Worm (Caenorhabditis elegans) whole organism, L3 larva: Measurements from ENCODE around the gene C29H12.2.

Experiments
- ZK546.5 ChIP-seq: sonication (generic microtip); optimal IDR thresholded peaks from 2 replicates; lab custom pipeline; 2017; ENCODE audit warnings: missing biosample characterization, missing genetic modification characterization
- aly-2 ChIP-seq: fragments of 150-350 bp; optimal IDR thresholded peaks from 2 replicates; lab custom pipeline; 2014; ENCODE audit warnings: missing biosample characterization, missing genetic modification characterization
- ama-1 ChIP-seq: fragments of 150-350 bp; optimal IDR thresholded peaks from 2 replicates; lab custom pipeline; 2018
- ceh-16 ChIP-seq: sonication (generic microtip); optimal IDR thresholded peaks from 2 replicates; lab custom pipeline; 2017; ENCODE audit warnings: missing biosample characterization, missing genetic modification characterization
- ceh-28 ChIP-seq: fragments of 150-350 bp; optimal IDR thresholded peaks from 2 replicates; lab custom pipeline; 2014; ENCODE audit warnings: missing biosample characterization, missing genetic modification reagents, missing genetic modification characterization
- ceh-82 ChIP-seq: fragments of 150-350 bp; optimal IDR thresholded peaks from 2 replicates; lab custom pipeline; 2014; ENCODE audit warnings: missing biosample characterization, missing genetic modification characterization
- ceh-9 ChIP-seq: sonication (generic microtip); optimal IDR thresholded peaks from 2 replicates; lab custom pipeline; 2018; ENCODE audit warnings: missing biosample characterization, missing genetic modification characterization
- daf-12 ChIP-seq: fragments of 150-350 bp; optimal IDR thresholded peaks from 2 replicates; lab custom pipeline; 2014; ENCODE audit warnings: missing biosample characterization, missing genetic modification reagents, missing genetic modification characterization
- egl-27 ChIP-seq: sonication (generic microtip); optimal IDR thresholded peaks from 4 replicates; lab custom pipeline; 2017; ENCODE audit warnings: missing biosample characterization, missing genetic modification reagents, missing genetic modification characterization
- elt-2 ChIP-seq: sonication (generic microtip); optimal IDR thresholded peaks from 2 replicates; lab custom pipeline; 2016; ENCODE audit warnings: missing genetic modification reagents, mild to moderate bottlenecking, missing genetic modification characterization, missing compliant biosample characterization
- elt-3 ChIP-seq, 3 experiments: fragments of 150-350 bp in 1 of 3; sonication (generic microtip) in 2 of 3; optimal IDR thresholded peaks; 2 replicates in 2 of 3; 4 replicates in 1 of 3; lab custom pipeline; 2014 to 2017; ENCODE audit warnings: missing biosample characterization in 3 of 3, missing genetic modification characterization in 3 of 3
- eor-1 ChIP-seq, 2 experiments: fragments of 150-350 bp; optimal IDR thresholded peaks; 2 replicates each; lab custom pipeline; 2014 to 2018; ENCODE audit warnings: missing biosample characterization in 2 of 2, missing genetic modification characterization in 2 of 2
- fkh-10 ChIP-seq: sonication (generic microtip); optimal IDR thresholded peaks from 2 replicates; lab custom pipeline; 2017; ENCODE audit warnings: missing biosample characterization, missing genetic modification reagents, missing genetic modification characterization
- fos-1 ChIP-seq: fragments of 150-350 bp; optimal IDR thresholded peaks from 2 replicates; lab custom pipeline; 2014; ENCODE audit warnings: missing biosample characterization, missing genetic modification characterization
- hmg-11 ChIP-seq: sonication (generic microtip); optimal IDR thresholded peaks from 2 replicates; lab custom pipeline; 2016; ENCODE audit warnings: missing genetic modification characterization, missing compliant biosample characterization
- jun-1 ChIP-seq: fragments of 150-350 bp; optimal IDR thresholded peaks from 2 replicates; lab custom pipeline; 2014; ENCODE audit warnings: missing biosample characterization, missing genetic modification reagents, missing genetic modification characterization
- lin-39 ChIP-seq: fragments of 150-350 bp; optimal IDR thresholded peaks from 2 replicates; lab custom pipeline; 2018; ENCODE audit warnings: missing biosample characterization, missing genetic modification reagents, missing genetic modification characterization
- lsy-12 ChIP-seq: sonication (generic microtip); optimal IDR thresholded peaks from 2 replicates; lab custom pipeline; 2016; ENCODE audit warnings: mild to moderate bottlenecking, missing genetic modification characterization, missing compliant biosample characterization
- mdl-1 ChIP-seq: fragments of 150-350 bp; optimal IDR thresholded peaks from 2 replicates; lab custom pipeline; 2014; ENCODE audit warnings: missing biosample characterization, missing genetic modification characterization
- nfya-1 ChIP-seq: sonication (generic microtip); optimal IDR thresholded peaks from 2 replicates; lab custom pipeline; 2017; ENCODE audit warnings: missing genetic modification characterization, mild to moderate bottlenecking, missing compliant biosample characterization, antibody characterized with exemption, moderate library complexity; ENCODE audit not compliant: insufficient read depth
- nhr-11 ChIP-seq: fragments of 150-350 bp; optimal IDR thresholded peaks from 2 replicates; lab custom pipeline; 2014; ENCODE audit warnings: missing biosample characterization, missing genetic modification characterization
- nhr-12 ChIP-seq: fragments of 150-350 bp; optimal IDR thresholded peaks from 2 replicates; lab custom pipeline; 2014; ENCODE audit warnings: missing biosample characterization, missing genetic modification characterization
- nhr-23 ChIP-seq: fragments of 150-350 bp; optimal IDR thresholded peaks from 2 replicates; lab custom pipeline; 2014; ENCODE audit warnings: missing biosample characterization, missing genetic modification reagents, missing genetic modification characterization
- nhr-237 ChIP-seq: fragments of 150-350 bp; optimal IDR thresholded peaks from 2 replicates; lab custom pipeline; 2014; ENCODE audit warnings: missing biosample characterization, missing genetic modification characterization
- nhr-43 ChIP-seq: sonication (generic microtip); optimal IDR thresholded peaks from 2 replicates; lab custom pipeline; 2016; ENCODE audit warnings: mild to moderate bottlenecking, missing genetic modification characterization, missing compliant biosample characterization; ENCODE audit not compliant: poor library complexity, severe bottlenecking
- nhr-67 ChIP-seq: fragments of 150-350 bp; optimal IDR thresholded peaks from 2 replicates; lab custom pipeline; 2014; ENCODE audit warnings: missing biosample characterization, missing genetic modification characterization
- nhr-76 ChIP-seq: fragments of 150-350 bp; sonication (generic microtip); optimal IDR thresholded peaks from 5 replicates; lab custom pipeline; 2014; ENCODE audit warnings: missing biosample characterization, missing genetic modification characterization
- pha-4 ChIP-seq: fragments of 150-350 bp; optimal IDR thresholded peaks from 2 replicates; lab custom pipeline; 2014; ENCODE audit warnings: missing biosample characterization, missing genetic modification reagents, missing genetic modification characterization
- pqm-1 ChIP-seq: fragments of 150-350 bp; optimal IDR thresholded peaks from 2 replicates; lab custom pipeline; 2017; ENCODE audit warnings: missing biosample characterization, missing genetic modification characterization, inconsistent platforms
- skn-1 ChIP-seq: fragments of 150-350 bp; optimal IDR thresholded peaks from 2 replicates; lab custom pipeline; 2014; ENCODE audit warnings: missing biosample characterization, missing genetic modification characterization
- snpc-4 ChIP-seq: fragments of 150-350 bp; optimal IDR thresholded peaks from 2 replicates; lab custom pipeline; 2014; ENCODE audit warnings: missing biosample characterization, missing genetic modification characterization
- unc-39 ChIP-seq: sonication (generic microtip); optimal IDR thresholded peaks from 4 replicates; lab custom pipeline; 2017; ENCODE audit warnings: missing biosample characterization, missing genetic modification characterization
- unc-62 ChIP-seq: fragments of 150-350 bp; sonication (generic microtip); optimal IDR thresholded peaks from 4 replicates; lab custom pipeline; 2014; ENCODE audit warnings: missing biosample characterization, missing genetic modification reagents, missing genetic modification characterization
- zag-1 ChIP-seq: fragments of 150-350 bp; optimal IDR thresholded peaks from 2 replicates; lab custom pipeline; 2014; ENCODE audit warnings: missing biosample characterization, missing genetic modification characterization

The C29H12.2 gene

DNA sequence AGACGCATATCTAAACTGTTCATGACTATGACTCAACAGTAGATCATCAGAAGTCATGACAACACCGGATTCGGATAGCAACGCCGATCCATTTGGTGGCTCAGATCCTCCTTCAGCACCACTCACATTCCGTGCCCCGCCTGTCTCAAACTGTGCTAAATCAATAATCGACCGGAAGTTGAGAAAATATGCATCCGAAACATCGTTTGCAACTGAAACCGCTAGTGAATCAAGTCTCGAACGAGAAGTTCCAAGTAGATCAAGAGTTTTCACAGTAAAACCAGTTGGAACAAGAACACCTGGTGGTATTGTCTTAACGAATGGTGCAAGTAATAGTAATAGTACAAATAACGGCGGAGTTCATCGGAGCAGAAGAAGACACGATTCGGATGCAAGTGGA, 23.5 kb downstream of the C29H12.2 start:
- TF ChIP-seq egl-27 = no peak
- no peak for TF ChIP-seq mdl-1
- no peak for TF ChIP-seq zag-1 (tag; lab: Kevin White, UChicago)
- TF ChIP-seq jun-1 = no peak
- TF ChIP-seq eor-1 (tag; optimal IDR thresholded peaks at IDR 0.05; lab: Kevin White, UChicago) = no peak
- no peak for TF ChIP-seq ZK546.5
- no peak for TF ChIP-seq ama-1 (lab: Kevin White, UChicago)
- TF ChIP-seq nfya-1 (tag; lab: Kevin White, UChicago) = no peak
- TF ChIP-seq pqm-1 (tag; lab: Kevin White, UChicago) = no peak
- no peak for TF ChIP-seq ceh-28 (tag; lab: Kevin White, UChicago)
- no peak for TF ChIP-seq snpc-4 (tag; lab: Kevin White, UChicago)

DNA sequence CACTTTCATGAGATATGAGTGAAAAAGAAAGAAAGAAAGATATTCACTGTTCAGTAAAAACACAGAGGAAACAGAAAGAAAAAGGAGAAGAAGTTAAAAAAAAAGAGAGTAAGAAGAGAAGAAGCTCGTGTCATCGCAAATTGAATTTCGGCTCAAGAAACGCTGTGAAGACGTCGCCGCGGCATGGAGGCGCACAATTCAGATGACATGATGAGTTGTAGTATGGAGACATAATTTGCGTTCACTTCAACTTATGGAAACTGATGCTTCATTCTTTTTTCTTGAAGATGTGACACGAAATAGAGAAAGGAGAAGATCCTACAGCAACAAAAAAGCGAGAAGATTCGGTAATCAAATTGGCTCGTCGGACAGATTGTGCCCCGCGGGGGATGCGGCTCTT, 24.8 kb downstream of the C29H12.2 start:
- TF ChIP-seq hmg-11 (no peak), nfya-1 (tag; lab: Kevin White, UChicago) (peak; percentile 30), fkh-10 (GFP tag; lab: Kevin White, UChicago) (peak; percentile 82)

DNA sequence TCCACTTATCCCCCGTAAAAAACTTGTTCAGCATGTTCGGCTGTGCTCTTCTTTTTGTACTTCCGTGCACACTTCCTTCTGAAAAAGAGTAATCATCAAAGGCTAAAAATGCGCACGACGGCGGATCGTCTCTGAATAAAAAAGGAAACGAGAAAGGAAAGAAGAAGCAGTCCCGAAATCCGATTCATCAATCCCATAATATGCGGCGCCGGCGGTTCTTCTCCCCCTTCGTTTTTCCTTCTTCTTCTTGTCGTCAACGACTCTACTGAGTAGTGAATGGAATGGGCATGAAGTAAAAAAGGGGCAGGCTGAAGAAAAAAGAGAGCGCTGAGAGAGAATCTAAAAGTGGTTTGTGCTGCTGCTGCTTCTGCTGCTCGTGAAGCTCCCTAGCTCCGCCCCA, 25.8 kb downstream of the C29H12.2 start:
- TF ChIP-seq nfya-1 (tag; lab: Kevin White, UChicago) (peak; percentile 22), fkh-10 (GFP tag; lab: Kevin White, UChicago) (peak; percentile 75), mdl-1 (no peak)

ce11 chrII:6158111-6158510, 34.5 kb downstream of the C29H12.2 start:
- TF ChIP-seq ceh-9 (tag; lab: Kevin White, UChicago) (no peak), daf-12 (tag; lab: Kevin White, UChicago) (no peak), unc-39 (tag; lab: Kevin White, UChicago) (no peak), nhr-12 (tag; lab: Kevin White, UChicago) (no peak), nhr-11 (tag; lab: Kevin White, UChicago) (no peak), jun-1 (no peak), ceh-28 (tag; lab: Kevin White, UChicago) (no peak), nhr-237 (no peak), egl-27 (no peak), aly-2 (no peak), unc-62 (GFP tag; lab: Kevin White, UChicago) (no peak), skn-1 (tag; lab: Kevin White, UChicago) (no peak), nhr-76 (tag; lab: Kevin White, UChicago) (no peak), lin-39 (no peak), ceh-82 (tag; lab: Kevin White, UChicago) (no peak), lsy-12 (tag; lab: Kevin White, UChicago) (no peak), snpc-4 (tag; lab: Kevin White, UChicago) (no peak), hmg-11 (no peak), ceh-16 (tag; lab: Kevin White, UChicago) (no peak), nhr-23 (tag; lab: Kevin White, UChicago) (no peak)

DNA sequence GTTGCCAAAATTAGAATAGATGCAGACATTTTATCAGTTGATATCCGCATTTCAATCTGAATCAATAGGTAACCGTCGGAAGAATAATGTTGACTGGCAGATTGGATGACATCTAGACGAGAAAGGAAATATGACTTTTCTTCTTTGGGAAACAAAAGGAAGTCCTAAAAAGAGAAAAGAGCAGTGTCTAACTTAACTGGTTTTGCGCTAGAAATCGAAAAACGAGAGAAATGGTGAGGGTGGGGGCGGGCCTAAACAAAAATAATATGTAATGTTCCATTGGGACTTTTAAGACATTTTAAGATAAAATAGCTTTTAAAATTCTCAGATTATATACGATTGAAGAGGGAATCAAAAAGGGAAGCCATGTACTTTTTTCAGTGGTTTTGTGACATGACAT, 37.4 kb downstream of the C29H12.2 start, which contains the start of gene exp-1:
Gene exp-1, minus strand, starts transcription at position 101 of the 400 bp plus-strand sequence.
- TF ChIP-seq mdl-1 (no peak), nhr-11 (tag; lab: Kevin White, UChicago) (no peak), elt-3 (tag; optimal IDR thresholded peaks at IDR 0.05; lab: Kevin White, UChicago) (no peak), ama-1 (lab: Kevin White, UChicago) (no peak), nhr-76 (tag; lab: Kevin White, UChicago) (no peak), nhr-67 (tag; lab: Kevin White, UChicago) (no peak), elt-2 (tag; lab: Kevin White, UChicago) (no peak), nfya-1 (tag; lab: Kevin White, UChicago) (no peak)

ce11 chrII:6165152-6165551, 41.5 kb downstream of the C29H12.2 start:
- TF ChIP-seq pha-4 (no peak), ceh-82 (tag; lab: Kevin White, UChicago) (no peak), nhr-23 (tag; lab: Kevin White, UChicago) (no peak), daf-12 (tag; lab: Kevin White, UChicago) (no peak), fkh-10 (GFP tag; lab: Kevin White, UChicago) (peak; percentile 68), fos-1 (tag; lab: Kevin White, UChicago) (no peak), nhr-43 (tag; lab: Kevin White, UChicago) (no peak), nhr-11 (tag; lab: Kevin White, UChicago) (no peak)
- TF ChIP-seq, all 47 proteins: peak for 1
